Fruit fly (Drosophila melanogaster): ENCODE results near the gene CG13801.

DNA sequence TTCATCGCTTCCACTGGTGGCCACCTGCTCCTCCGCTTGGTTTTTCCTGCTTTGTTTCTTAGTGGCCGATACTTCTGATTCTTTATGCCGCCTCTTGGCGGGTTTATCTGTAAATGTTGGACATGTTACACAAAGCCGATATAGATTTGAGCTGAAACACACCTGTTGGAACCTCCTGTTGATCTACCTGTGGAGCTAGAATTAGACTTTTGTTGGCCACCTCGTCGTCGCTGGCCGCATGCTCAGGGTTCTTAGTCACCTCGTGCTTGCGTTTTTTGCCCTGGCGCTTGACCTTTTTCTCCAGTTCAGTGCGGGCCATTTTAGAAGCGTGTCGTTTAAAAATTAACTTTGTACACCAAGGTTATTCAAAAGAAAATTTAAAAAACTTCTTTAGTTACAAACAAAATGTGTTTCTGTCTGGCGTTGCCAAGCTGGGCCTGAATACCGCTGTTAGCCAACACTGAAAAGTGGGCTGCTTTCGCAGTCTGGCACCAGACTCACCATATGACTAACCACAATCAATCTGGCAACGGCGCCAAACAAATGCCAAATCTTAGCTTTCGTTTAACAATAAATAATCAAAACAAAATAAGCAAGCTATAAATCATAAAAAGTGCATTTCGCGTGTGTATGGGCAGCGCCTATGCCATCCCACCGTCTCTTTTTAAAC lies 16.9 kb downstream of the CG13801 start, which contains the start of the genes CG15877 and Svil:
- no peak for TF ChIP-seq pan (optimal IDR thresholded peaks at IDR 0.05)
- no peak for TF ChIP-seq EcR (GFP tag; optimal IDR thresholded peaks at IDR 0.05)
